Worm (Caenorhabditis elegans): ENCODE data around the gene Y82E9BL.18.
"Not testable (repeated sequence)": the region's sequence is repeated elsewhere in the genome, so short reads cannot be mapped to it uniquely, and the experiment has no call there.

Gene Y82E9BL.18

DNA sequence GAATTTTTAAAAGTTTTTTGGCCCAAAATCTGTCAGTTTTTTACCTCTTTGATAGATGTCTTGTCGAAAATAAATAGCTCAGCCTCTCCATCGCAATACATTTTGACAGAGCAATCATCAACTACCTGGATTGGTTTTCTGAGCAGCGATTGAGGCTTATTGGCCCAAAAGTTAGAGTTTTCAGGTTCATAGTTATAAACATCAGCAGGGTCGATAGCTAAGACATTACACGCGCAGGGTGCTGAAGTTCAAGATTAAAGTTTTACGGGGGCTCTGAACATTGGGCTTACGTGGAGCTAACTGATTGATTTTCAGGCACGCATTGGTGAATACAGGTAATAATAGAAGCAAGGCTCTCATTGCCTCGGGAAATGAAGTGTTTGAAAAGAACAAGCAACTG lies 33.1 kb downstream of the Y82E9BL.18 start, which contains the start of gene Y82E9BR.9:
Gene Y82E9BR.9 (minus strand): TSS at position 101 of the 400 bp plus-strand sequence.
- TF ChIP-seq mel-28 (tag; optimal IDR thresholded peaks at IDR 0.05; ENCODE audit: borderline replicate concordance): no peak
- TF ChIP-seq bed-1 (GFP tag; IDR thresholded peaks at IDR 0.05): no peak

DNA sequence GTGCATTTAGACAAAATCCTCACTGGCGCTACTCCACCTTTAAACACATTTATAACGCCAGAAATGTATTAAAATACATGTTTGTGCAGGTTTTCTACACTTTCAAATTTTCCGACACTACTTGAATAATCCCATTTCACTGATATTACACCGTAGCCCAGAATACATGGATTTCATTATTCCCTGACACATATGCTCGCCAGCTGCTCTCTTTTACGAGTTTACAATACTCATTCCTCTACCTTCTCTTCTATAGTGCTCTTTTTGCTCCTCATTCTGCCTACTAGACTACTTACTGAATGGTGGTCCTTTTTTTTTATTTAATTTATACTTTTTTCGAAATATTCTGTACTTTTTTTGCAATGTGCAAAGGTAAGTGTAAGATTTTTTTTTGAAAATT lies 46.0 kb downstream of the Y82E9BL.18 start:
- no peak for TF ChIP-seq Y53F4B.3 (GFP tag; IDR thresholded peaks at IDR 0.05)
- no peak for TF ChIP-seq nhr-80 (tag; optimal IDR thresholded peaks at IDR 0.05)
- no peak for TF ChIP-seq nhr-179 (tag; optimal IDR thresholded peaks at IDR 0.05)
- no peak for TF ChIP-seq F49E8.2 (tag; optimal IDR thresholded peaks at IDR 0.05; ENCODE audit: insufficient read depth)
- no peak for TF ChIP-seq ceh-58 (GFP tag; IDR thresholded peaks at IDR 0.05)
- TF ChIP-seq T07F8.4 (tag; optimal IDR thresholded peaks at IDR 0.05): no peak
- TF ChIP-seq egl-44 (GFP tag; IDR thresholded peaks at IDR 0.05): no peak
- TF ChIP-seq xnd-1 (tag; optimal IDR thresholded peaks at IDR 0.05): no peak
- no peak for TF ChIP-seq hrde-1 (tag; optimal IDR thresholded peaks at IDR 0.05; ENCODE audit: borderline replicate concordance)
- TF ChIP-seq snpc-3.4 (tag; optimal IDR thresholded peaks at IDR 0.05): no peak
- no peak for TF ChIP-seq ekl-4 (GFP tag; IDR thresholded peaks at IDR 0.05)
- TF ChIP-seq egl-18 (GFP tag; IDR thresholded peaks at IDR 0.05): no peak
- no peak for TF ChIP-seq K11D2.4 (GFP tag; IDR thresholded peaks at IDR 0.05)
- TF ChIP-seq ceh-100 (GFP tag; IDR thresholded peaks at IDR 0.05): no peak
- no peak for TF ChIP-seq lin-54 (GFP tag; optimal IDR thresholded peaks at IDR 0.05)
- no peak for TF ChIP-seq ceh-40 (GFP tag; IDR thresholded peaks at IDR 0.05)

DNA sequence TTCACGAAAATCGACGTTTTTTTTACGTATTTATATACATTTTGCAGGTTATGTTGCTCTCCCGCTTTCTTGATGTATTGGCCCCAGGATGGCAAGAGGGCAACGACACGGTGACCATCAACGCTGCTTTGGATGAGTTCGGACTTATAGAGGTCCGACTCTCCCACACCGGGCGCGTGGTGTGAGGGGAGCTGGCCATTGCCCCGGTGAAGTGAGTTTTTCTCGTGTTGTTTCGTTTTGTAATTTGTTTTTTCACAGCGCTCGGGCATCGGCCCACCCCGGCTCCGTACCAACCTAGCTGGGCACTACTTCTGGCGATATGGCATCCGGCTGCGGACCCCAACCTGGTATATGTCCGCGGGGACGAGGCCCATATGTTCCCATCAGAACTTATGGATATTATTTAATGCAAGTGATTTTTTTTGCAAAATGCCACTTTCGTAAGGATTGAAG lies 47.8 kb downstream of the Y82E9BL.18 start, which contains the start of gene Y82E9BR.20:
Gene Y82E9BR.20 (plus strand): TSS at position 51 of the 453 bp plus-strand sequence.
- TF ChIP-seq F49E8.2 (tag; optimal IDR thresholded peaks at IDR 0.05; ENCODE audit: insufficient read depth): no peak
- TF ChIP-seq zfh-2 (GFP tag; conservative IDR thresholded peaks at IDR 0.05): peak; percentile 67

DNA sequence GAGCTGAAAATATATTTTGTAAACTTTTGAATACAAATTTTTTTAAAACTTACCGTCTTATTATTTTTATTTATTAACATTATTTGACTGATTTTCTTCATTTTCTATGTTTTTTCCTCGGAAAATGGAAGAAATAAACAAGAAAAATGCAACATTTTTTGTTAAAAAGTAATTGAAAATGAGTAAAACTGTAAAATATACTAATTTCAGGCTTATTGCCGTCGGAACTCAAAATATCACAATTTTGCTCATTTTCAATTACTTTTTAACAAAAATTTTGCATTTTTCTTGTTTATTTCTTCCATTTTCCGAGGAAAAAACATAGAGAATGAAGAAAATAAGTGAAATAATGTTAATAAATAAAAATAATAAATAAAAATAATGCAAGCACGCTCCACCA lies 48.9 kb downstream of the Y82E9BL.18 start, which contains the start of gene Y82E9BR.10:
Gene Y82E9BR.10 (minus strand): TSS at position 101 of the 400 bp plus-strand sequence.
- not testable (repeated sequence) for TF ChIP-seq rpc-1 (optimal IDR thresholded peaks at IDR 0.05); rpc-1 (tag; optimal IDR thresholded peaks at IDR 0.05); sea-2 (GFP tag; IDR thresholded peaks at IDR 0.05); F23B12.7 (tag; optimal IDR thresholded peaks at IDR 0.05; ENCODE audit: insufficient read depth)

DNA sequence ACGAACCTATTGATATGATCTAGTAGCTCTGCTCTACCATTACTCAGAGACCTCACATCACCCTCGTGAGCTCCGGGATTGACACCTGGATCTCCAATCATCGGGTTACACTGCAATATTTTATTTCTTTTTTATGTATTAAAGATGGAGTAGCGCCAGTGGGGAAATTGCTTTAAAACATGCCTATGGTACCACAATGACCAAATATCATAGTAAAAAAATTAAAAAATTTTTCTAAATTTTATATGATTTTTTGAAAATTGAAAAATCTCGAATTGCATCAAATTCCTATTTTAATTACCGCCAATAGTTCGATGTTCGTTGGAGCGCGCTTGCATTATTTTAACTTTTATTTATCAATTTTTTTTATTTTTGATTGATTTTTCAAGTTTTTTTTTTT lies 51.3 kb downstream of the Y82E9BL.18 start, which contains the start of gene pals-40:
Gene pals-40 (minus strand): TSS at position 101 of the 400 bp plus-strand sequence.
- not testable (repeated sequence) for TF ChIP-seq lin-40 (tag; optimal IDR thresholded peaks at IDR 0.05); ceh-58 (GFP tag; IDR thresholded peaks at IDR 0.05); somi-1 (GFP tag; optimal IDR thresholded peaks at IDR 0.05)

Measured in whole organism, young adult.